Fruit fly (Drosophila melanogaster): ENCODE results near the gene CG43102.

Gene CG43102

DNA sequence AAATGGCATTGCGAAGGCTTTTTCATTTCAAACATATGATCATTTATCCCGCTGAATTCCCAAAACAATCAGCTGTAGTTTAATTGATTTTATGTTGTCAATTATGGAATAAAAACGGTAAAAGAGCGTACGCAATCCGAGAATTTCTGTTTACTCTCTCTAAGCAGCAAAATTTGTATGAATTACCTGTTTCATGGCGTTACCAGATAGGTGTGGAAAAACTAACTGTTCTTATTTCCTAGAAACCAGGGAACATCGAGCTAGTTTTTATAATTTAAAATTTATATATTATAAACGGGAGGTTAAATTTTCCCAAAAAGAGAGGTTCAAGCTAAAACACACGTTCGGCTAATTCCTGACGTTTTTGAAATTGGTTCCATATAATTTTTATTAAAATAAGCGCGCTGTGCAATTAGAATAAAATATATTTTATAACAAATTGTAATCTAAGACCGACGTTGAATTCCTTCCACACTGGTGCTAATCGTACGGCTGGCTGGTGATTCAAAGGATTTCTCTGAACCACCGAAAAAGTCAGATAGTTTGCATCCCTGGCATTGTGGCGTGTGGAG is 12.8 kb upstream of the CG43102 start, which contains the start of gene CG17801 (continued):
- TF ChIP-seq Nf-YA (GFP tag; IDR thresholded peaks at IDR 0.05) (no peak), CG3065 (GFP tag; optimal IDR thresholded peaks at IDR 0.05) (no peak), CG10543 (GFP tag; optimal IDR thresholded peaks at IDR 0.05) (no peak), luna (GFP tag; optimal IDR thresholded peaks at IDR 0.05) (no peak), CG9437 (GFP tag; optimal IDR thresholded peaks at IDR 0.05) (no peak), ham (GFP tag; IDR thresholded peaks at IDR 0.05) (no peak), CG7357 (GFP tag; IDR thresholded peaks at IDR 0.05) (peak; percentile 50; the same call in 1 of the 3 replicates), CG11398 (GFP tag; optimal IDR thresholded peaks at IDR 0.05) (no peak), Sry-δ (GFP tag; optimal IDR thresholded peaks at IDR 0.05) (no peak), ci (GFP tag; IDR thresholded peaks at IDR 0.05) (0 out of 3 replicates have a peak, but pooled peaks have one; percentile 25), so (GFP tag; IDR thresholded peaks at IDR 0.05) (no peak), ATbp (GFP tag; optimal IDR thresholded peaks at IDR 0.05) (no peak), CG12744 (GFP tag; optimal IDR thresholded peaks at IDR 0.05) (no peak), ttk (GFP tag; IDR thresholded peaks at IDR 0.05) (no peak), Optix (GFP tag; IDR thresholded peaks at IDR 0.05) (no peak), CG13624 (GFP tag; optimal IDR thresholded peaks at IDR 0.05) (no peak), toy (GFP tag; IDR thresholded peaks at IDR 0.05) (no peak), D19A (tag; optimal IDR thresholded peaks at IDR 0.05) (no peak), CG12219 (GFP tag; optimal IDR thresholded peaks at IDR 0.05) (no peak), CG14050 (GFP tag; IDR thresholded peaks at IDR 0.05) (no peak), CG18262 (tag; optimal IDR thresholded peaks at IDR 0.05) (peak; percentile 47), shn (GFP tag; optimal IDR thresholded peaks at IDR 0.05) (no peak), tap (tag; optimal IDR thresholded peaks at IDR 0.05) (no peak), mld (GFP tag; IDR thresholded peaks at IDR 0.05; ENCODE audit: partially characterized antibody) (no peak), Poxn (GFP tag; IDR thresholded peaks at IDR 0.05) (no peak), CG30020 (tag; optimal IDR thresholded peaks at IDR 0.05) (no peak), PHDP (tag; optimal IDR thresholded peaks at IDR 0.05) (peak; percentile 6), Dfd (GFP tag; optimal IDR thresholded peaks at IDR 0.05) (no peak), CG7372 (GFP tag; IDR thresholded peaks at IDR 0.05) (no peak), CG13894 (tag; optimal IDR thresholded peaks at IDR 0.05) (no peak), CG2712 (tag; optimal IDR thresholded peaks at IDR 0.05) (peak; percentile 31), CG2678 (tag; optimal IDR thresholded peaks at IDR 0.05) (no peak), CG1602 (GFP tag; optimal IDR thresholded peaks at IDR 0.05) (no peak), HLHmδ (GFP tag; optimal IDR thresholded peaks at IDR 0.05) (no peak), nmo (GFP tag; optimal IDR thresholded peaks at IDR 0.05) (peak; percentile 1), fru (optimal IDR thresholded peaks at IDR 0.05) (no peak), bbx (GFP tag; IDR thresholded peaks at IDR 0.05; ENCODE audit: partially characterized antibody) (no peak), pan (optimal IDR thresholded peaks at IDR 0.05) (no peak), pan (GFP tag; optimal IDR thresholded peaks at IDR 0.05 in 1 of 2, IDR thresholded peaks at IDR 0.05 in 1 of 2) (peak in 1 of 2 experiments; percentile 5), CG5953 (GFP tag; IDR thresholded peaks at IDR 0.05) (no peak), maf-S (GFP tag; optimal IDR thresholded peaks at IDR 0.05) (no peak), CG34422 (GFP tag; IDR thresholded peaks at IDR 0.05) (no peak), CG5245 (GFP tag; optimal IDR thresholded peaks at IDR 0.05) (no peak), Adf1 (GFP tag; IDR thresholded peaks at IDR 0.05) (no peak), CG17361 (GFP tag; IDR thresholded peaks at IDR 0.05) (0 out of 3 replicates have a peak, but pooled peaks have one; percentile 19), CG4424 (GFP tag; optimal IDR thresholded peaks at IDR 0.05) (peak; percentile 32), esg (GFP tag; conservative IDR thresholded peaks at IDR 0.05) (no peak), croc (GFP tag; conservative IDR thresholded peaks at IDR 0.05) (no peak), CG9727 (GFP tag; optimal IDR thresholded peaks at IDR 0.05) (no peak), inv (GFP tag; IDR thresholded peaks at IDR 0.05; ENCODE audit: partially characterized antibody) (no peak), scrt (GFP tag; optimal IDR thresholded peaks at IDR 0.05) (no peak), CG9215 (GFP tag; IDR thresholded peaks at IDR 0.05) (no peak)

Data from whole organism, embryonic.